Worm (Caenorhabditis elegans) whole organism, L2 larva: ENCODE results near the gene Y110A2AL.4.

Experiments used
- ama-1 ChIP-seq: fragments of 150-350 bp; optimal IDR thresholded peaks from 2 replicates; lab custom pipeline; 2018; ENCODE audit warnings: inconsistent platforms
- lsy-2 ChIP-seq, 2 experiments: fragments of 150-350 bp in 1 of 2; sonication (generic microtip) in 1 of 2; optimal IDR thresholded peaks; 2 replicates each; lab custom pipeline; 2014 to 2017; ENCODE audit warnings: missing biosample characterization in 2 of 2, missing genetic modification characterization in 2 of 2
- mab-5 ChIP-seq: fragments of 150-350 bp; optimal IDR thresholded peaks from 2 replicates; lab custom pipeline; 2014; ENCODE audit warnings: missing biosample characterization, missing genetic modification characterization
- nhr-10 ChIP-seq: sonication (generic microtip); optimal IDR thresholded peaks from 2 replicates; lab custom pipeline; 2017; ENCODE audit warnings: missing biosample characterization, missing genetic modification characterization
- nhr-11 ChIP-seq: fragments of 150-350 bp; optimal IDR thresholded peaks from 2 replicates; lab custom pipeline; 2014; ENCODE audit warnings: missing biosample characterization, missing genetic modification characterization
- nhr-129 ChIP-seq: fragments of 150-350 bp; optimal IDR thresholded peaks from 2 replicates; lab custom pipeline; 2014; ENCODE audit warnings: missing biosample characterization, missing genetic modification characterization
- snpc-4 ChIP-seq: fragments of 150-350 bp; optimal IDR thresholded peaks from 2 replicates; lab custom pipeline; 2014; ENCODE audit warnings: missing biosample characterization, missing genetic modification characterization
- unc-39 ChIP-seq: fragments of 150-350 bp; optimal IDR thresholded peaks from 2 replicates; lab custom pipeline; 2014; ENCODE audit warnings: missing biosample characterization, missing genetic modification characterization
- unc-62 ChIP-seq: fragments of 150-350 bp; optimal IDR thresholded peaks from 2 replicates; lab custom pipeline; 2014; ENCODE audit warnings: missing biosample characterization, missing genetic modification reagents, missing genetic modification characterization

- no peak for TF ChIP-seq snpc-4 (tag; lab: Kevin White, UChicago)
- no peak for TF ChIP-seq ama-1
- no peak for TF ChIP-seq nhr-129 (tag; lab: Kevin White, UChicago)
- no peak for TF ChIP-seq nhr-11 (tag; lab: Kevin White, UChicago)
- no peak for TF ChIP-seq nhr-10 (tag; lab: Kevin White, UChicago)
- no peak for TF ChIP-seq unc-39
- TF ChIP-seq mab-5 = no peak
- TF ChIP-seq lsy-2 (tag; optimal IDR thresholded peaks at IDR 0.05; lab: Kevin White, UChicago) = no peak
- no peak for TF ChIP-seq unc-62 (GFP tag; lab: Kevin White, UChicago)
These were observed 14.9 kb upstream of the Y110A2AL.4 start, which contains the start of the genes K12H6.4 and K12H6.9 for ce11 chrII:2824169-2824568.
